Worm (Caenorhabditis elegans) whole organism, late embryonic: Measurements from ENCODE around the gene Y82E9BR.3.

Source experiments
- C38D4.7 ChIP-seq: fragments of 200-800 bp; sonication (Bioruptor generic); optimal IDR thresholded peaks from 2 replicates; lab custom pipeline; 2018; ENCODE audit warnings: mild to moderate bottlenecking, missing genetic modification characterization, moderate library complexity, missing compliant biosample characterization
- K09A11.1 ChIP-seq: sonication (generic microtip); optimal IDR thresholded peaks from 2 replicates; lab custom pipeline; 2017; ENCODE audit warnings: antibody characterized with exemption, mild to moderate bottlenecking, missing genetic modification characterization, missing compliant biosample characterization; ENCODE audit not compliant: insufficient read depth
- T23F11.4 ChIP-seq: fragments of 200-800 bp; sonication (Bioruptor generic); optimal IDR thresholded peaks from 2 replicates; lab custom pipeline; 2018; ENCODE audit warnings: mild to moderate bottlenecking, missing genetic modification characterization, missing compliant biosample characterization
- Y22D7AL.16 ChIP-seq: sonication (generic microtip); optimal IDR thresholded peaks from 2 replicates; lab custom pipeline; 2016; ENCODE audit warnings: missing genetic modification characterization, missing compliant biosample characterization
- ceh-2 ChIP-seq: sonication (generic microtip); optimal IDR thresholded peaks from 2 replicates; lab custom pipeline; 2016; ENCODE audit warnings: missing genotype, missing genetic modification characterization, missing compliant biosample characterization
- ceh-24 ChIP-seq: sonication (generic microtip); optimal IDR thresholded peaks from 2 replicates; lab custom pipeline; 2016; ENCODE audit warnings: mild to moderate bottlenecking, missing genetic modification characterization, missing compliant biosample characterization
- ceh-30 ChIP-seq: fragments of 150-350 bp; optimal IDR thresholded peaks from 2 replicates; lab custom pipeline; 2014; ENCODE audit warnings: missing biosample characterization, missing genetic modification characterization
- ceh-34 ChIP-seq: sonication (generic microtip); optimal IDR thresholded peaks from 2 replicates; lab custom pipeline; 2016; ENCODE audit warnings: mild to moderate bottlenecking, missing genetic modification characterization, missing compliant biosample characterization
- ceh-48 ChIP-seq: sonication (generic microtip); optimal IDR thresholded peaks from 2 replicates; lab custom pipeline; 2016; ENCODE audit warnings: missing genetic modification characterization, inconsistent platforms, missing compliant biosample characterization
- che-1 ChIP-seq: sonication (generic microtip); optimal IDR thresholded peaks from 2 replicates; lab custom pipeline; 2016; ENCODE audit warnings: mild to moderate bottlenecking, missing genetic modification characterization, missing compliant biosample characterization
- elt-2 ChIP-seq: sonication (generic microtip); optimal IDR thresholded peaks from 2 replicates; lab custom pipeline; 2016; ENCODE audit warnings: missing genetic modification reagents, missing genetic modification characterization, missing compliant biosample characterization
- elt-4 ChIP-seq: sonication (generic microtip); optimal IDR thresholded peaks from 2 replicates; lab custom pipeline; 2016; ENCODE audit warnings: missing genetic modification characterization, missing compliant biosample characterization
- ets-4 ChIP-seq: sonication (generic microtip); optimal IDR thresholded peaks from 2 replicates; lab custom pipeline; 2016; ENCODE audit warnings: missing genetic modification characterization, missing compliant biosample characterization
- eyg-1 ChIP-seq: sonication (generic microtip); optimal IDR thresholded peaks from 2 replicates; lab custom pipeline; 2016; ENCODE audit warnings: missing genotype, missing genetic modification characterization, missing compliant biosample characterization
- fax-1 ChIP-seq: sonication (generic microtip); optimal IDR thresholded peaks from 2 replicates; lab custom pipeline; 2016; ENCODE audit warnings: missing genotype, missing genetic modification characterization, missing compliant biosample characterization
- fkh-10 ChIP-seq: fragments of 150-350 bp; optimal IDR thresholded peaks from 2 replicates; lab custom pipeline; 2014; ENCODE audit warnings: missing biosample characterization, missing genetic modification reagents, missing genetic modification characterization
- gmeb-2 ChIP-seq: sonication (generic microtip); optimal IDR thresholded peaks from 2 replicates; lab custom pipeline; 2016; ENCODE audit warnings: missing genetic modification characterization, inconsistent platforms, missing compliant biosample characterization
- hlh-13 ChIP-seq: fragments of 200-800 bp; sonication (Bioruptor generic); optimal IDR thresholded peaks from 2 replicates; lab custom pipeline; 2018; ENCODE audit warnings: mild to moderate bottlenecking, missing genetic modification characterization, missing compliant biosample characterization
- hlh-30 ChIP-seq: sonication (generic microtip); optimal IDR thresholded peaks from 2 replicates; lab custom pipeline; 2017; ENCODE audit warnings: antibody characterized with exemption, missing genetic modification characterization, missing compliant biosample characterization; ENCODE audit not compliant: insufficient read depth
- hlh-8 ChIP-seq: sonication (generic microtip); optimal IDR thresholded peaks from 2 replicates; lab custom pipeline; 2016; ENCODE audit warnings: missing genotype, missing genetic modification characterization, missing compliant biosample characterization
- lin-11 ChIP-seq: fragments of 200-800 bp; sonication (Bioruptor generic); optimal IDR thresholded peaks from 2 replicates; lab custom pipeline; 2018; ENCODE audit warnings: mild to moderate bottlenecking, missing genetic modification characterization, missing compliant biosample characterization
- madf-2 ChIP-seq: sonication (generic microtip); optimal IDR thresholded peaks from 2 replicates; lab custom pipeline; 2017; ENCODE audit warnings: missing genetic modification characterization, missing compliant biosample characterization
- nfya-1 ChIP-seq: sonication (generic microtip); optimal IDR thresholded peaks from 2 replicates; lab custom pipeline; 2017; ENCODE audit warnings: missing genetic modification characterization, mild to moderate bottlenecking, missing compliant biosample characterization, antibody characterized with exemption, moderate library complexity
- nhr-11 ChIP-seq: fragments of 150-350 bp; optimal IDR thresholded peaks from 2 replicates; lab custom pipeline; 2014; ENCODE audit warnings: missing biosample characterization, missing genetic modification characterization
- nhr-232 ChIP-seq: sonication (generic microtip); optimal IDR thresholded peaks from 2 replicates; lab custom pipeline; 2016; ENCODE audit warnings: missing genetic modification characterization, missing compliant biosample characterization
- odd-2 ChIP-seq: sonication (generic microtip); optimal IDR thresholded peaks from 2 replicates; lab custom pipeline; 2017; ENCODE audit warnings: antibody characterized with exemption, mild to moderate bottlenecking, missing genetic modification characterization, missing compliant biosample characterization
- pag-3 ChIP-seq: sonication (generic microtip); optimal IDR thresholded peaks from 2 replicates; lab custom pipeline; 2016; ENCODE audit warnings: missing compliant biosample characterization, missing genetic modification characterization, borderline replicate concordance
- pat-9 ChIP-seq: fragments of 200-800 bp; sonication (Bioruptor generic); optimal IDR thresholded peaks from 2 replicates; lab custom pipeline; 2018; ENCODE audit warnings: mild to moderate bottlenecking, missing genetic modification characterization, moderate library complexity, missing compliant biosample characterization
- pax-1 ChIP-seq: fragments of 150-350 bp; optimal IDR thresholded peaks from 2 replicates; lab custom pipeline; 2014; ENCODE audit warnings: missing biosample characterization, missing genetic modification characterization
- pha-2 ChIP-seq: sonication (generic microtip); optimal IDR thresholded peaks from 2 replicates; lab custom pipeline; 2017; ENCODE audit warnings: mild to moderate bottlenecking, missing genetic modification characterization, missing compliant biosample characterization
- rnt-1 ChIP-seq: sonication (generic microtip); optimal IDR thresholded peaks from 2 replicates; lab custom pipeline; 2016; ENCODE audit warnings: missing genetic modification characterization, missing compliant biosample characterization
- sdc-2 ChIP-seq: sonication (generic microtip); optimal IDR thresholded peaks from 2 replicates; lab custom pipeline; 2016; ENCODE audit warnings: missing genotype, missing genetic modification characterization, missing compliant biosample characterization
- sox-2 ChIP-seq: fragments of 200-800 bp; sonication (Bioruptor generic); IDR thresholded peaks from 2 replicates; pipeline ENCODE4 v1.3.6; 2022; ENCODE audit warnings: missing genetic modification reagents, missing genetic modification characterization, missing compliant biosample characterization
- sox-4 ChIP-seq: sonication (generic microtip); optimal IDR thresholded peaks from 2 replicates; lab custom pipeline; 2017; ENCODE audit warnings: mild to moderate bottlenecking, missing genetic modification characterization, inconsistent platforms, missing compliant biosample characterization
- unc-3 ChIP-seq, 2 experiments: fragments of 200-800 bp in 1 of 2; sonication (Bioruptor generic) in 1 of 2; sonication (generic microtip) in 1 of 2; conservative IDR thresholded peaks in 1 of 2; optimal IDR thresholded peaks in 1 of 2; 2 replicates each; pipeline versions ENCODE4 v1.3.6 to Lab custom; 2016 to 2022; ENCODE audit warnings: missing compliant biosample characterization in 2 of 2, missing genetic modification characterization in 2 of 2, missing genetic modification reagents in 1 of 2
- unc-42 ChIP-seq: sonication (generic microtip); optimal IDR thresholded peaks from 2 replicates; lab custom pipeline; 2016; ENCODE audit warnings: missing genotype, missing genetic modification characterization, missing compliant biosample characterization
- unc-55 ChIP-seq: sonication (generic microtip); optimal IDR thresholded peaks from 2 replicates; lab custom pipeline; 2017; ENCODE audit warnings: missing biosample characterization, missing genetic modification reagents, missing genetic modification characterization
- unc-86 ChIP-seq: sonication (generic microtip); optimal IDR thresholded peaks from 2 replicates; lab custom pipeline; 2016; ENCODE audit warnings: missing genetic modification characterization, missing compliant biosample characterization
- zip-5 ChIP-seq: sonication (generic microtip); optimal IDR thresholded peaks from 2 replicates; lab custom pipeline; 2016; ENCODE audit warnings: missing genetic modification characterization, missing compliant biosample characterization
- ztf-16 ChIP-seq: sonication (generic microtip); optimal IDR thresholded peaks from 2 replicates; lab custom pipeline; 2017; ENCODE audit warnings: missing genetic modification characterization, missing compliant biosample characterization

Y82E9BR.3 gene

ce11 chrIII:1424305-1424704, 5.3 kb downstream of the Y82E9BR.3 start (continued):
- peak; percentile 9 for TF ChIP-seq T23F11.4 (GFP tag; lab: Kevin White, UChicago)
- no peak for TF ChIP-seq hlh-8 (tag; lab: Kevin White, UChicago)
- TF ChIP-seq eyg-1 (tag; lab: Kevin White, UChicago): no peak
- TF ChIP-seq elt-4 (tag; lab: Kevin White, UChicago): no peak
- peak; percentile 71 for TF ChIP-seq Y22D7AL.16 (tag; lab: Kevin White, UChicago)
- TF ChIP-seq elt-2 (tag; lab: Kevin White, UChicago): peak; percentile 63
- peak; percentile 38 for TF ChIP-seq unc-86 (tag; lab: Kevin White, UChicago)
- TF ChIP-seq rnt-1 (tag; lab: Kevin White, UChicago): peak; percentile 47
- peak; percentile 76 for TF ChIP-seq che-1 (tag; lab: Kevin White, UChicago)
- no peak for TF ChIP-seq fkh-10
- TF ChIP-seq nhr-11 (tag; lab: Kevin White, UChicago): no peak
- peak; percentile 75 for TF ChIP-seq unc-3 (GFP tag; conservative IDR thresholded peaks at IDR 0.05; lab: Robert Waterston, UW)
- TF ChIP-seq unc-3 (tag; optimal IDR thresholded peaks at IDR 0.05; lab: Kevin White, UChicago): peak; percentile 48
- TF ChIP-seq unc-55 (GFP tag; lab: Kevin White, UChicago): no peak
- peak; percentile 41 for TF ChIP-seq lin-11 (tag; lab: Kevin White, UChicago)
- peak; percentile 36; the same call in 1 of the 2 replicates for TF ChIP-seq sox-2
- TF ChIP-seq fax-1 (tag; lab: Kevin White, UChicago): peak; percentile 17

ce11 chrIII:1427126-1427525, 8.1 kb downstream of the Y82E9BR.3 start, which contains the start of gene lelo-2:
lelo-2 (minus strand) TSS chrIII:1427226.
- TF ChIP-seq sdc-2 (tag; lab: Kevin White, UChicago) (no peak), pax-1 (tag; lab: Kevin White, UChicago) (no peak), pag-3 (no peak), pat-9 (tag; lab: Kevin White, UChicago) (no peak), lin-11 (tag; lab: Kevin White, UChicago) (no peak), ceh-24 (no peak), odd-2 (tag; lab: Kevin White, UChicago) (no peak), zip-5 (tag; lab: Kevin White, UChicago) (no peak)

ce11 chrIII:1428448-1428847, 9.5 kb downstream of the Y82E9BR.3 start:
- TF ChIP-seq sox-4 (tag; lab: Kevin White, UChicago) (no peak), nfya-1 (tag; lab: Kevin White, UChicago) (no peak), ceh-48 (tag; lab: Kevin White, UChicago) (no peak), pha-2 (tag; lab: Kevin White, UChicago) (no peak), pat-9 (tag; lab: Kevin White, UChicago) (no peak), sdc-2 (tag; lab: Kevin White, UChicago) (no peak), ceh-34 (tag; lab: Kevin White, UChicago) (no peak), lin-11 (tag; lab: Kevin White, UChicago) (no peak), nhr-232 (no peak), ztf-16 (tag; lab: Kevin White, UChicago) (no peak)

ce11 chrIII:1429275-1429674, 10.3 kb downstream of the Y82E9BR.3 start:
- TF ChIP-seq ceh-2: no peak
- TF ChIP-seq ets-4: no peak
- TF ChIP-seq ceh-30 (tag; lab: Kevin White, UChicago): no peak
- no peak for TF ChIP-seq rnt-1 (tag; lab: Kevin White, UChicago)
- TF ChIP-seq K09A11.1: no peak
- TF ChIP-seq hlh-30 (tag; lab: Kevin White, UChicago): no peak
- TF ChIP-seq pax-1 (tag; lab: Kevin White, UChicago): no peak
- no peak for TF ChIP-seq gmeb-2
- TF ChIP-seq C38D4.7 (GFP tag; lab: Kevin White, UChicago): no peak
- no peak for TF ChIP-seq madf-2 (tag; lab: Kevin White, UChicago)
- TF ChIP-seq unc-42 (tag; lab: Kevin White, UChicago): no peak
- no peak for TF ChIP-seq hlh-13 (GFP tag; lab: Kevin White, UChicago)
- TF ChIP-seq sox-2: no peak
